Worm (Caenorhabditis elegans): ENCODE measurements around the gene C29F9.6.

C29F9.6 gene

ce11 chrIII:143121-143520, 28.4 kb downstream of the C29F9.6 start, which contains the start of gene fbxb-82:
Gene fbxb-82, minus strand, starts transcription at chrIII:143221.
- TF ChIP-seq nhr-90 (tag; optimal IDR thresholded peaks at IDR 0.05; ENCODE audit: poor library complexity) (no peak), efl-1 (optimal IDR thresholded peaks at IDR 0.05) (no peak), efl-1 (GFP tag; optimal IDR thresholded peaks at IDR 0.05 in 1 of 2) (peak in 1 of 2 experiments; percentile 1)

ce11 chrIII:145078-145477, 30.4 kb downstream of the C29F9.6 start, which contains the start of the genes T17A3.12 and fbxb-83:
Gene T17A3.12, minus strand, starts transcription at chrIII:145178.
Gene fbxb-83, minus strand, starts transcription at chrIII:145211.
- TF ChIP-seq nhr-28 (tag; optimal IDR thresholded peaks at IDR 0.05), result no peak
- TF ChIP-seq pax-3 (tag; optimal IDR thresholded peaks at IDR 0.05), result no peak
- no peak for TF ChIP-seq lin-39 (tag; optimal IDR thresholded peaks at IDR 0.05)
- TF ChIP-seq lsy-2 (tag; optimal IDR thresholded peaks at IDR 0.05), result no peak
- TF ChIP-seq sox-4 (tag; optimal IDR thresholded peaks at IDR 0.05), result no peak

- TF ChIP-seq nhr-84 (tag; optimal IDR thresholded peaks at IDR 0.05) (no peak), blmp-1 (tag; optimal IDR thresholded peaks at IDR 0.05) (no peak), sox-4 (tag; optimal IDR thresholded peaks at IDR 0.05) (no peak), lin-39 (tag; optimal IDR thresholded peaks at IDR 0.05) (no peak), lin-13 (GFP tag; optimal IDR thresholded peaks at IDR 0.05) (no peak), lir-3 (tag; optimal IDR thresholded peaks at IDR 0.05; ENCODE audit: poor library complexity) (no peak), Y116A8C.19 (tag; optimal IDR thresholded peaks at IDR 0.05; ENCODE audit: borderline replicate concordance) (no peak), mdl-1 (tag; optimal IDR thresholded peaks at IDR 0.05) (no peak), grh-1 (GFP tag; IDR thresholded peaks at IDR 0.05) (no peak)
Observed at ce11 chrIII:146369-146768, 31.7 kb downstream of the C29F9.6 start, which contains the start of gene fbxb-84. Gene fbxb-84, minus strand, starts transcription at chrIII:146469.

ce11 chrIII:147570-148076, 32.9 kb downstream of the C29F9.6 start, which contains the start of gene sqst-5:
Gene sqst-5, minus strand, starts transcription at chrIII:147620.
- TF ChIP-seq elt-2 (tag; optimal IDR thresholded peaks at IDR 0.05) (peak; percentile 36), egl-27 (tag; optimal IDR thresholded peaks at IDR 0.05) (no peak)

- no peak for TF ChIP-seq efl-1 (optimal IDR thresholded peaks at IDR 0.05)
- TF ChIP-seq efl-1 (GFP tag; optimal IDR thresholded peaks at IDR 0.05 in 1 of 2), result peak in 1 of 2 experiments; percentile 69
- TF ChIP-seq mab-9 (GFP tag; IDR thresholded peaks at IDR 0.05), result no peak
Observed at ce11 chrIII:149132-149531, 34.4 kb downstream of the C29F9.6 start.

ce11 chrIII:151084-151483, 36.4 kb downstream of the C29F9.6 start:
- no peak for TF ChIP-seq lin-14 (GFP tag; optimal IDR thresholded peaks at IDR 0.05)
- no peak for TF ChIP-seq alr-1 (tag; optimal IDR thresholded peaks at IDR 0.05; ENCODE audit: borderline replicate concordance)
- TF ChIP-seq lin-39 (tag; optimal IDR thresholded peaks at IDR 0.05), result no peak
- TF ChIP-seq swsn-7 (tag; optimal IDR thresholded peaks at IDR 0.05), result no peak

- TF ChIP-seq pax-3 (tag; optimal IDR thresholded peaks at IDR 0.05) (peak; percentile 34), ceh-63 (GFP tag; optimal IDR thresholded peaks at IDR 0.05) (no peak), tbx-2 (tag; optimal IDR thresholded peaks at IDR 0.05) (no peak), Y116A8C.19 (tag; optimal IDR thresholded peaks at IDR 0.05; ENCODE audit: borderline replicate concordance) (no peak), nhr-85 (tag) (peak; percentile 52), ets-5 (GFP tag; IDR thresholded peaks at IDR 0.05) (no peak), jun-1 (tag; optimal IDR thresholded peaks at IDR 0.05) (peak; percentile 93), elt-3 (tag; optimal IDR thresholded peaks at IDR 0.05) (peak; percentile 67 to 100 (median 95)), elt-2 (tag; optimal IDR thresholded peaks at IDR 0.05) (peak; percentile 100), lin-39 (tag; optimal IDR thresholded peaks at IDR 0.05) (no peak), tlp-1 (tag; optimal IDR thresholded peaks at IDR 0.05) (peak; percentile 92), pqm-1 (tag; optimal IDR thresholded peaks at IDR 0.05) (peak; percentile 98), lin-35 (GFP tag; optimal IDR thresholded peaks at IDR 0.05) (peak in 1 of 2 experiments; percentile 62), nhr-90 (tag; optimal IDR thresholded peaks at IDR 0.05; ENCODE audit: poor library complexity) (peak; percentile 61), egl-27 (tag; optimal IDR thresholded peaks at IDR 0.05) (peak in 1 of 2 experiments; percentile 6), nhr-19 (GFP tag; conservative IDR thresholded peaks at IDR 0.05) (peak; percentile 12; the same call in 1 of the 2 replicates)
Observed at ce11 chrIII:154168-154567, 39.5 kb downstream of the C29F9.6 start.
